Fruit fly (Drosophila melanogaster) whole organism: Measurements from ENCODE around the gene Uch.

Experiments used
- CG8478 ChIP-seq: fragments of >200 bp; optimal IDR thresholded peaks from 2 replicates; lab custom pipeline; 2018; ENCODE audit warnings: inconsistent platforms
- Dll ChIP-seq: fragments of >200 bp; optimal IDR thresholded peaks from 2 replicates; lab custom pipeline; 2017
- EcR ChIP-seq, 2 experiments: fragments of >200 bp; optimal IDR thresholded peaks; 2 replicates each; lab custom pipeline; 2017; ENCODE audit warnings: missing biosample characterization in 2 of 2, missing genetic modification characterization in 2 of 2, missing genetic modification reagents in 2 of 2
- pan ChIP-seq: fragments of >200 bp; optimal IDR thresholded peaks from 2 replicates; lab custom pipeline; 2017
- psq ChIP-seq: fragments of >200 bp; optimal IDR thresholded peaks from 2 replicates; lab custom pipeline; 2017
- usp ChIP-seq: fragments of >200 bp; optimal IDR thresholded peaks from 2 replicates; lab custom pipeline; 2017; ENCODE audit warnings: missing biosample characterization, missing genetic modification characterization, mixed read lengths

DNA sequence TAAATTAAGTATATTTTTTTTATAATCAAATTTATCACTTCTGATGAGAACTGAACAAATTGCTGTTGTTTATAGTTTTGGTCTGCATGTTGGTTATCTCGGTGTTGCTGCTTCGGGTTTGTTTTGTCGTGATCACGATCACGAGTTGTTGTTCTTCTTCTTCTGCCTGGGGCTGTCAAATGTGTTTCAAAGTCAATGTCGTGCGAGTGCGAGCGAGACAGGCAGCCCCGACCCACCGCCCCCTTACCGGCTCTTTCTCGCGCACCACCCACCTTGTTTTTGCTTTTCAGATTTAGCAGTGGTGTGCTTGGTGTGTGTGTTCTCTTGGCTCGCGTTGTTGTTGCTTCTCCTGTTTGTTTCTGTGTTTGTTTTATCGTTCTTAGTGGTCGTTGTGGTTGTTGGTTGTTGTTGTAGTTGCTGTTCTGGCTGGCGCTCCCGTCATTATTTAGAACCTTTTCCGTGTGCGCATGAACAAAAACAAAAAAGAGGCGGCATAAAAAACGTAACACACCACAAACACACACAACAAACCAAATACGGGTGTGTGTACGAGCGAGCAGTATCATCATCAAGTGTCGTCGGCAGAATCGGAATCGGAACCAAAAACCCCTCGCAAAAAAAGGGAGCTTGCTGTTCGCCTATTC is 16.4 kb downstream of the Uch start, which contains the start of gene COX7AL2:
- TF ChIP-seq pan (no peak), CG8478 (lab: Kevin White, UChicago) (no peak), Dll (no peak), EcR (GFP tag; optimal IDR thresholded peaks at IDR 0.05; lab: Kevin White, UChicago) (peak in 1 of 2 experiments; percentile 89), usp (GFP tag; lab: Kevin White, UChicago) (no peak), psq (lab: Kevin White, UChicago) (no peak)
